Worm (Caenorhabditis elegans) whole organism, L2 larva: ENCODE results near the gene Y54G2A.37.
A peak's percentile ranks its signal among the peaks of the same experiment; 100 is the strongest.

Source experiments
- R02D3.7 ChIP-seq: fragments of 150-350 bp; optimal IDR thresholded peaks from 2 replicates; lab custom pipeline; 2014; ENCODE audit warnings: missing biosample characterization, missing genetic modification characterization
- Y55F3AM.14 ChIP-seq: fragments of 200-800 bp; sonication (Bioruptor generic); optimal IDR thresholded peaks from 2 replicates; lab custom pipeline; 2018; ENCODE audit warnings: mild to moderate bottlenecking, missing genetic modification characterization, missing compliant biosample characterization
- ZK546.5 ChIP-seq: sonication (generic microtip); optimal IDR thresholded peaks from 2 replicates; lab custom pipeline; 2017; ENCODE audit warnings: missing biosample characterization, missing genetic modification characterization
- alr-1 ChIP-seq: fragments of 150-350 bp; optimal IDR thresholded peaks from 2 replicates; lab custom pipeline; 2014; ENCODE audit warnings: missing biosample characterization, missing genetic modification characterization
- aly-2 ChIP-seq: fragments of 150-350 bp; optimal IDR thresholded peaks from 2 replicates; lab custom pipeline; 2014; ENCODE audit warnings: missing biosample characterization, missing genetic modification characterization
- blmp-1 ChIP-seq: sonication (generic microtip); optimal IDR thresholded peaks from 2 replicates; lab custom pipeline; 2017; ENCODE audit warnings: missing genetic modification characterization, mild to moderate bottlenecking, missing compliant biosample characterization, antibody characterized with exemption, moderate library complexity; ENCODE audit not compliant: insufficient read depth
- ceh-82 ChIP-seq: fragments of 150-350 bp; optimal IDR thresholded peaks from 2 replicates; lab custom pipeline; 2014; ENCODE audit warnings: missing biosample characterization, missing genetic modification characterization
- crh-2 ChIP-seq: sonication (generic microtip); optimal IDR thresholded peaks from 2 replicates; lab custom pipeline; 2017; ENCODE audit warnings: missing biosample characterization, missing genetic modification characterization
- dmd-4 ChIP-seq: sonication (generic microtip); optimal IDR thresholded peaks from 2 replicates; lab custom pipeline; 2017; ENCODE audit warnings: missing biosample characterization, missing genetic modification characterization
- egl-27 ChIP-seq: sonication (generic microtip); optimal IDR thresholded peaks from 3 replicates; lab custom pipeline; 2017; ENCODE audit warnings: missing biosample characterization, missing genetic modification reagents, missing genetic modification characterization
- elt-3 ChIP-seq: sonication (generic microtip); optimal IDR thresholded peaks from 2 replicates; lab custom pipeline; 2017; ENCODE audit warnings: missing biosample characterization, missing genetic modification characterization
- gmeb-1 ChIP-seq: fragments of 150-350 bp; optimal IDR thresholded peaks from 2 replicates; lab custom pipeline; 2014; ENCODE audit warnings: missing biosample characterization, missing genetic modification characterization
- lin-11 ChIP-seq: fragments of 150-350 bp; sonication (generic microtip); optimal IDR thresholded peaks from 2 replicates; lab custom pipeline; 2014; ENCODE audit warnings: missing biosample characterization, missing genetic modification characterization, inconsistent platforms, mixed read lengths
- lin-39 ChIP-seq: fragments of 150-350 bp; optimal IDR thresholded peaks from 2 replicates; lab custom pipeline; 2014; ENCODE audit warnings: missing biosample characterization, missing genetic modification reagents, missing genetic modification characterization
- mab-5 ChIP-seq: fragments of 150-350 bp; optimal IDR thresholded peaks from 2 replicates; lab custom pipeline; 2014; ENCODE audit warnings: missing biosample characterization, missing genetic modification characterization
- mdl-1 ChIP-seq, 2 experiments: fragments of 150-350 bp in 1 of 2; sonication (generic microtip) in 1 of 2; optimal IDR thresholded peaks; 2 replicates each; lab custom pipeline; 2017; ENCODE audit warnings: missing biosample characterization in 2 of 2, missing genetic modification characterization in 2 of 2
- nhr-10 ChIP-seq: sonication (generic microtip); optimal IDR thresholded peaks from 2 replicates; lab custom pipeline; 2017; ENCODE audit warnings: missing biosample characterization, missing genetic modification characterization
- nhr-11 ChIP-seq: fragments of 150-350 bp; optimal IDR thresholded peaks from 2 replicates; lab custom pipeline; 2014; ENCODE audit warnings: missing biosample characterization, missing genetic modification characterization
- nhr-12 ChIP-seq: fragments of 150-350 bp; optimal IDR thresholded peaks from 2 replicates; lab custom pipeline; 2014; ENCODE audit warnings: missing biosample characterization, missing genetic modification characterization
- nhr-23 ChIP-seq: fragments of 150-350 bp; optimal IDR thresholded peaks from 2 replicates; lab custom pipeline; 2014; ENCODE audit warnings: missing biosample characterization, missing genetic modification reagents, missing genetic modification characterization
- nhr-237 ChIP-seq: fragments of 150-350 bp; optimal IDR thresholded peaks from 2 replicates; lab custom pipeline; 2014; ENCODE audit warnings: missing biosample characterization, missing genetic modification characterization
- nhr-25 ChIP-seq: fragments of 150-350 bp; sonication (generic microtip); optimal IDR thresholded peaks from 3 replicates; lab custom pipeline; 2014; ENCODE audit warnings: missing biosample characterization, missing genetic modification characterization
- nhr-6 ChIP-seq: fragments of 150-350 bp; optimal IDR thresholded peaks from 2 replicates; lab custom pipeline; 2014; ENCODE audit warnings: missing biosample characterization, missing genetic modification characterization
- nhr-77 ChIP-seq: fragments of 150-350 bp; optimal IDR thresholded peaks from 2 replicates; lab custom pipeline; 2014; ENCODE audit warnings: missing biosample characterization, missing genetic modification characterization
- peb-1 ChIP-seq: fragments of 150-350 bp; optimal IDR thresholded peaks from 2 replicates; lab custom pipeline; 2014; ENCODE audit warnings: missing biosample characterization, missing genetic modification characterization
- sem-4 ChIP-seq: fragments of 150-350 bp; optimal IDR thresholded peaks from 2 replicates; lab custom pipeline; 2014; ENCODE audit warnings: missing biosample characterization, missing genetic modification reagents, missing genetic modification characterization
- skn-1 ChIP-seq: sonication (generic microtip); optimal IDR thresholded peaks from 2 replicates; lab custom pipeline; 2017; ENCODE audit warnings: missing biosample characterization, missing genetic modification characterization
- sma-3 ChIP-seq: sonication (generic microtip); optimal IDR thresholded peaks from 2 replicates; lab custom pipeline; 2016; ENCODE audit warnings: missing genetic modification reagents, missing genetic modification characterization, missing compliant biosample characterization
- sma-9 ChIP-seq, 2 experiments: fragments of 150-350 bp in 1 of 2; sonication (generic microtip) in 1 of 2; optimal IDR thresholded peaks; 2 replicates each; lab custom pipeline; 2014 to 2016; ENCODE audit warnings: missing genetic modification characterization in 2 of 2, mild to moderate bottlenecking in 1 of 2, missing biosample characterization in 1 of 2, missing compliant biosample characterization in 1 of 2, missing genetic modification reagents in 1 of 2, moderate library complexity in 1 of 2
- snpc-4 ChIP-seq: fragments of 150-350 bp; optimal IDR thresholded peaks from 2 replicates; lab custom pipeline; 2014; ENCODE audit warnings: missing biosample characterization, missing genetic modification characterization
- zag-1 ChIP-seq: fragments of 150-350 bp; optimal IDR thresholded peaks from 2 replicates; lab custom pipeline; 2014; ENCODE audit warnings: missing biosample characterization, missing genetic modification characterization
- ztf-1 ChIP-seq: fragments of 200-800 bp; sonication (Bioruptor generic); conservative IDR thresholded peaks from 2 replicates; pipeline ENCODE4 v1.3.6; 2022; ENCODE audit warnings: missing genetic modification characterization, missing compliant biosample characterization
- ztf-11 ChIP-seq: sonication (generic microtip); optimal IDR thresholded peaks from 2 replicates; lab custom pipeline; 2017; ENCODE audit warnings: missing biosample characterization, missing genetic modification characterization
- ztf-4 ChIP-seq: fragments of 150-350 bp; optimal IDR thresholded peaks from 2 replicates; lab custom pipeline; 2014; ENCODE audit warnings: missing biosample characterization, missing genetic modification characterization

Y54G2A.37 gene

DNA sequence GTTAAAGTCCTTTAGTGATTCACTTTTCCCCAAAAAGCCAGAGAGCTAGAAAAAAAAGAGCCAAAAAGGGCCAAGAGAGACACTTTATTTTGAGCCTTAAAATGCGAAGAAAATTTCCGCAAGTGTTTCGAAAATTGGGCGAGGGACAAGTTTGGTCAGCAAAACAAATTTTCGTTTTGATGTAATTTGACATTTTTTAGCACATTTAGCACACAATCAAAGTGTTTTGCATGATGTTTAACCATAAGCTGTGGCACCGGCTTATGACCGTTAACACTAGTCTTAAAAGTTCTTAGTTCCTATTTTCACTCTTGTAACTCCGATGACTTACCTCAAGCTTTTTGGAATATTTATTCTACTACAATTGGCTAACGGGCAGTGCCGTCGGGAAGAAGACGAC, at the start of gene Y54G2A.37:
TSS of gene Y54G2A.37 (plus strand) at position 301 of the 400 bp plus-strand sequence.
- TF ChIP-seq snpc-4 = no peak
- no peak for TF ChIP-seq ztf-11 (tag; lab: Kevin White, UChicago)
- no peak for TF ChIP-seq nhr-23
- no peak for TF ChIP-seq sem-4
- no peak for TF ChIP-seq mdl-1 (tag; optimal IDR thresholded peaks at IDR 0.05; lab: Kevin White, UChicago)
- no peak for TF ChIP-seq nhr-11
- no peak for TF ChIP-seq egl-27 (tag; lab: Kevin White, UChicago)
- no peak for TF ChIP-seq nhr-12
- TF ChIP-seq zag-1 (tag; lab: Kevin White, UChicago) = no peak
- no peak for TF ChIP-seq crh-2 (tag; lab: Kevin White, UChicago)
- TF ChIP-seq ceh-82 (tag; lab: Kevin White, UChicago) = no peak
- no peak for TF ChIP-seq R02D3.7 (tag; lab: Kevin White, UChicago)
- TF ChIP-seq aly-2 (tag; lab: Kevin White, UChicago) = no peak
- no peak for TF ChIP-seq gmeb-1 (tag; lab: Kevin White, UChicago)
- no peak for TF ChIP-seq blmp-1
- TF ChIP-seq elt-3 (tag; lab: Kevin White, UChicago) = no peak
- TF ChIP-seq sma-3 = no peak
- TF ChIP-seq nhr-77 = no peak
- TF ChIP-seq alr-1 (tag; lab: Kevin White, UChicago) = no peak

DNA sequence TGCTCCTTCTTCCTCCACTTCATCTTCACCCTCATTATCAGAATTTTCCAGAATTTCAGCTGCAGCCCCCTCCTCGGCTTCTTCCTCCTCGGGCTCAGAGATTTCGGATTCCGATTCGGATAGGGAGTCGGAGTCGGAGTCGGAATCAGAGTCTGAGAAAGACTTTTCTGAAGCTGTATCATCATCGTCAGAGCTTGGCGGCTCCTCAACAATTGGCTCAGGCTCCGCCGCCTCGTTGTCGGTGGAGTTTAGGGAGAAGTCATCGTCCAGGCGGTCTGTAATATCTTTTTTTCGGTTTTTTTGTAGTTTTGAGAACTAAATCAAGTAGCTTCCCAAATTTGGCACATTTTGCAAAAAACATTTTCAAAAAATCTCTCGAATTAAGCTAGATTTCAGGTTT, 49.7 kb upstream of the Y54G2A.37 start:
- no peak for TF ChIP-seq peb-1 (tag; lab: Kevin White, UChicago)
- TF ChIP-seq Y55F3AM.14 (GFP tag; lab: Kevin White, UChicago) = no peak
- TF ChIP-seq aly-2 (tag; lab: Kevin White, UChicago) = no peak
- no peak for TF ChIP-seq elt-3 (tag; lab: Kevin White, UChicago)
- TF ChIP-seq dmd-4 (tag; lab: Kevin White, UChicago) = no peak

DNA sequence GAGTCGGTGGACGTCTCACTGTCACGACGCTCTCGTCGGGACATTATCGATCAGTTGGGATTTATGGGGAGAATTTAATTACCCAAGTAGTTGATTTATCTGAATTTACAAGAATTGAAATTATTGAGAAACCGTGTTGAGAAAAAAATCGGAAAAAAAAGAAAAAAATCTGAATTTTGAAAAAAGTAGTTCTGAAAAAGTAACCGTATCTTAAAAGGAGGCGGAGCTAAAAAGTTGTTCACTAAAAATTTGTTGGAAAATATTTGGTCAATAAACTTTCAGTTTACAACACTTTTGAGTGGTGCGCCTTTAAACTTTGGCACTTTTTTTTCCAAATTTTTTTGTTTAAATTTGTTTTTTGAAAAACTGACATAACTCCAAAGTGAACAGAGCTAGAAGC, 48.8 kb upstream of the Y54G2A.37 start, which contains the start of gene Y54G2A.11:
TSS of gene Y54G2A.11 (minus strand) at position 101 of the 400 bp plus-strand sequence.
- TF ChIP-seq sma-9 (GFP tag; optimal IDR thresholded peaks at IDR 0.05; lab: Kevin White, UChicago) (no peak), sma-9 (tag; optimal IDR thresholded peaks at IDR 0.05; lab: Kevin White, UChicago) (no peak), nhr-6 (tag; lab: Kevin White, UChicago) (no peak), nhr-12 (no peak), skn-1 (no peak), aly-2 (tag; lab: Kevin White, UChicago) (no peak), ztf-4 (no peak), lin-11 (tag; lab: Kevin White, UChicago) (no peak), peb-1 (tag; lab: Kevin White, UChicago) (no peak), snpc-4 (no peak), ztf-11 (tag; lab: Kevin White, UChicago) (no peak), mab-5 (no peak), lin-39 (tag; lab: Kevin White, UChicago) (no peak), nhr-23 (no peak), R02D3.7 (tag; lab: Kevin White, UChicago) (no peak), egl-27 (tag; lab: Kevin White, UChicago) (no peak)

DNA sequence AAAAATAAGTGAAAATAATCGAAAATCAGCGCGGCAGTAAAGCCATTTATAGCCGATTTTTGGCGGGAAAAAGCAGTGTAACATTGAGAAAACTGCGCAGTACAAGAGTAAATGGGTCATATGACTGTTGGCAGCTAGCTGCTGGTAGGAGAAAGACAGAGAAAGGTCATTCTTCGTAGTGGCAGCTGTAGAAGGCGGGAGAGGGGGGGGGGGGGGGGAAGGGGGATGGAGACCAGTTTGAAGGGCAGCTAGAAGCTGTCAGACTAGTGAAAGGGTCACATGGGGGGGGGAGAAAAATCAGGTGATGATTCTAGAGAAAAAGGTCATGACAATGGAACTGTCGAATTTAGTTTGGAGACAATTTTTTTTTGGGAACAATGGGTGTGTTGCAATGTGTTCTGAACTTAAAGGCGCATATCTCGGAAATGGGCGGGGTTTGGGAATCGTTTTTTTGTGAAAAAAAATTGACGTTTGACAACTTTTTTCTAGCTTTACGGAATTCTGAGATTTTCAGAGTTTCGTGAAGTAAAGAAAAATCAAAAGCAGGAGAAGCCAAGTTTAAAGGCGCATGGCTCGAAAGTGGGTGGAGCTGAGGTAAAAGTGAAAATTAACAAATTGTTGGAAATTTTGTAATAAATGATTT, 48.2 kb upstream of the Y54G2A.37 start:
- TF ChIP-seq R02D3.7 (tag; lab: Kevin White, UChicago) (no peak), lin-11 (tag; lab: Kevin White, UChicago) (no peak), crh-2 (tag; lab: Kevin White, UChicago) (no peak), nhr-237 (no peak), nhr-12 (no peak), nhr-25 (tag; lab: Kevin White, UChicago) (peak; percentile 56), nhr-10 (tag; lab: Kevin White, UChicago) (no peak), nhr-77 (no peak), blmp-1 (peak; percentile 47), lin-39 (tag; lab: Kevin White, UChicago) (no peak), Y55F3AM.14 (GFP tag; lab: Kevin White, UChicago) (peak; percentile 74), aly-2 (tag; lab: Kevin White, UChicago) (no peak), egl-27 (tag; lab: Kevin White, UChicago) (no peak), mdl-1 (tag; optimal IDR thresholded peaks at IDR 0.05; lab: Kevin White, UChicago) (no peak), ztf-1 (no peak), ZK546.5 (no peak), ceh-82 (tag; lab: Kevin White, UChicago) (no peak)
